Fruit fly (Drosophila melanogaster) whole organism, pupa: ENCODE results near the gene CG11581.

Source experiments
- CG10348 ChIP-seq: fragments of 200-800 bp; sonication (Bioruptor generic); IDR thresholded peaks from 2 replicates; pipeline ENCODE4 v1.3.6; 2022; ENCODE audit warnings: missing biosample characterization, missing genetic modification characterization
- CG12605 ChIP-seq: fragments of 200-800 bp; sonication (Bioruptor generic); IDR thresholded peaks from 2 replicates; pipeline ENCODE4 v1.3.6; 2022; ENCODE audit warnings: missing biosample characterization, missing genetic modification characterization
- CG13204 ChIP-seq: fragments of 200-800 bp; sonication (Bioruptor generic); optimal IDR thresholded peaks from 2 replicates; lab custom pipeline; 2018; ENCODE audit warnings: missing biosample characterization, mild to moderate bottlenecking, missing genetic modification characterization, moderate library complexity
- CG14655 ChIP-seq: fragments of 200-800 bp; sonication (Bioruptor generic); optimal IDR thresholded peaks from 3 replicates; lab custom pipeline; 2017; ENCODE audit warnings: mild to moderate bottlenecking, missing biosample characterization, missing genetic modification reagents, missing genetic modification characterization
- CG15710 ChIP-seq: fragments of 200-800 bp; sonication (Bioruptor generic); optimal IDR thresholded peaks from 2 replicates; lab custom pipeline; 2018; ENCODE audit warnings: missing biosample characterization, mild to moderate bottlenecking, missing genetic modification characterization, moderate library complexity
- CG17806 ChIP-seq: fragments of 200-800 bp; sonication (Bioruptor generic); optimal IDR thresholded peaks from 2 replicates; lab custom pipeline; 2018; ENCODE audit warnings: missing biosample characterization, mild to moderate bottlenecking, missing genetic modification characterization, moderate library complexity
- CG32121 ChIP-seq: fragments of 200-800 bp; sonication (Bioruptor generic); IDR thresholded peaks from 2 replicates; pipeline ENCODE4 v1.3.6; 2022; ENCODE audit warnings: missing biosample characterization, missing genetic modification characterization
- CG34367 ChIP-seq: fragments of 200-800 bp; sonication (Bioruptor generic); optimal IDR thresholded peaks from 2 replicates; lab custom pipeline; 2018; ENCODE audit warnings: missing biosample characterization, mild to moderate bottlenecking, missing genetic modification characterization
- CG4496 ChIP-seq: fragments of 200-800 bp; sonication (Bioruptor generic); IDR thresholded peaks from 3 replicates; pipeline ENCODE4 v1.3.6; 2022; ENCODE audit warnings: missing biosample characterization, missing genetic modification characterization
- CG8159 ChIP-seq: fragments of 200-800 bp; sonication (Bioruptor generic); optimal IDR thresholded peaks from 3 replicates; lab custom pipeline; 2018; ENCODE audit warnings: missing biosample characterization, mild to moderate bottlenecking, missing genetic modification characterization, moderate library complexity
- CG8301 ChIP-seq: fragments of 200-800 bp; sonication (Bioruptor generic); optimal IDR thresholded peaks from 2 replicates; lab custom pipeline; 2018; ENCODE audit warnings: missing biosample characterization, mild to moderate bottlenecking, missing genetic modification characterization
- CG9948 ChIP-seq: fragments of 200-800 bp; sonication (Bioruptor generic); optimal IDR thresholded peaks from 2 replicates; lab custom pipeline; 2018; ENCODE audit warnings: missing biosample characterization, mild to moderate bottlenecking, missing genetic modification characterization, moderate library complexity
- D1 ChIP-seq: fragments of 200-800 bp; sonication (Bioruptor generic); optimal IDR thresholded peaks from 2 replicates; lab custom pipeline; 2018; ENCODE audit warnings: missing biosample characterization, mild to moderate bottlenecking, missing genetic modification characterization, moderate library complexity
- EcR ChIP-seq: fragments of 200-800 bp; sonication (Bioruptor generic); optimal IDR thresholded peaks from 3 replicates; lab custom pipeline; 2019; ENCODE audit warnings: missing biosample characterization, missing genetic modification characterization, mild to moderate bottlenecking, moderate library complexity, missing genetic modification reagents
- Ets98B ChIP-seq: fragments of 200-800 bp; sonication (Bioruptor generic); IDR thresholded peaks from 2 replicates; pipeline ENCODE4 v1.3.6; 2022; ENCODE audit warnings: missing biosample characterization, missing genetic modification characterization
- Pif1A ChIP-seq: fragments of 200-800 bp; sonication (Bioruptor generic); optimal IDR thresholded peaks from 3 replicates; lab custom pipeline; 2016; ENCODE audit warnings: missing biosample characterization, missing genetic modification characterization
- Pif1B ChIP-seq: fragments of 200-800 bp; sonication (Bioruptor generic); optimal IDR thresholded peaks from 3 replicates; lab custom pipeline; 2016; ENCODE audit warnings: missing biosample characterization, missing genetic modification characterization
- Snoo ChIP-seq: fragments of 200-800 bp; sonication (Bioruptor generic); optimal IDR thresholded peaks from 3 replicates; lab custom pipeline; 2017; ENCODE audit warnings: missing biosample characterization, mild to moderate bottlenecking, missing genetic modification characterization, inconsistent platforms
- fd96Ca ChIP-seq: fragments of 200-800 bp; sonication (Bioruptor generic); IDR thresholded peaks from 3 replicates; pipeline ENCODE4 v1.3.6; 2022; ENCODE audit warnings: missing biosample characterization, missing genetic modification characterization
- gl ChIP-seq: fragments of 200-800 bp; sonication (Bioruptor generic); optimal IDR thresholded peaks from 2 replicates; lab custom pipeline; 2018; ENCODE audit warnings: missing biosample characterization, mild to moderate bottlenecking, missing genetic modification characterization
- rn ChIP-seq: fragments of 200-800 bp; sonication (Bioruptor generic); IDR thresholded peaks from 2 replicates; pipeline ENCODE4 v1.3.6; 2022; ENCODE audit warnings: missing biosample characterization, missing genetic modification characterization

The CG11581 gene

dm6 chrX:14176623-14177022 is at the start of gene CG11581:
Gene CG11581 (plus strand): TSS chrX:14176923.
- TF ChIP-seq CG34367 (tag; lab: Kevin White, UChicago): no peak
- no peak for TF ChIP-seq D1
- TF ChIP-seq CG12605 (GFP tag; lab: Robert Waterston, UW): no peak
- no peak for TF ChIP-seq Pif1A (GFP tag; lab: Kevin White, UChicago)
- TF ChIP-seq Pif1B: no peak
- TF ChIP-seq gl (tag; lab: Kevin White, UChicago): no peak
- no peak for TF ChIP-seq Ets98B (GFP tag; lab: Robert Waterston, UW)
- no peak for TF ChIP-seq CG17806
- TF ChIP-seq CG8159 (tag; lab: Kevin White, UChicago): no peak
- TF ChIP-seq CG13204 (GFP tag; lab: Kevin White, UChicago): no peak
- TF ChIP-seq Snoo (tag; lab: Kevin White, UChicago): no peak
- no peak for TF ChIP-seq CG10348
- TF ChIP-seq CG32121 (GFP tag; lab: Robert Waterston, UW): no peak
- TF ChIP-seq CG15710: no peak
- TF ChIP-seq CG4496 (GFP tag; lab: Robert Waterston, UW): no peak
- no peak for TF ChIP-seq EcR
- no peak for TF ChIP-seq rn (GFP tag; lab: Robert Waterston, UW)
- TF ChIP-seq CG8301 (tag; lab: Kevin White, UChicago): no peak
- no peak for TF ChIP-seq CG9948 (tag; lab: Kevin White, UChicago)

- TF ChIP-seq CG8301 (tag; lab: Kevin White, UChicago): peak; percentile 55
- peak; percentile 67 for TF ChIP-seq CG14655 (GFP tag; lab: Kevin White, UChicago)
- TF ChIP-seq CG12605 (GFP tag; lab: Robert Waterston, UW): no peak
- no peak for TF ChIP-seq D1
- peak; percentile 61 for TF ChIP-seq CG15710
- no peak for TF ChIP-seq gl (tag; lab: Kevin White, UChicago)
- TF ChIP-seq Pif1B: peak; percentile 41
- 0 out of 2 replicates have a peak, but pooled peaks have one; percentile 8 for TF ChIP-seq Ets98B (GFP tag; lab: Robert Waterston, UW)
- no peak for TF ChIP-seq EcR
- TF ChIP-seq CG10348: no peak
- TF ChIP-seq Pif1A (GFP tag; lab: Kevin White, UChicago): peak; percentile 51
- TF ChIP-seq fd96Ca (GFP tag; lab: Robert Waterston, UW): no peak
- peak; percentile 27 for TF ChIP-seq CG13204 (GFP tag; lab: Kevin White, UChicago)
- TF ChIP-seq Snoo (tag; lab: Kevin White, UChicago): no peak
- peak; percentile 65 for TF ChIP-seq CG17806
- no peak for TF ChIP-seq rn (GFP tag; lab: Robert Waterston, UW)
- peak; percentile 55 for TF ChIP-seq CG34367 (tag; lab: Kevin White, UChicago)
- TF ChIP-seq CG32121 (GFP tag; lab: Robert Waterston, UW): no peak
- TF ChIP-seq CG4496 (GFP tag; lab: Robert Waterston, UW): no peak
- TF ChIP-seq CG9948 (tag; lab: Kevin White, UChicago): peak; percentile 66
- peak; percentile 67 for TF ChIP-seq CG8159 (tag; lab: Kevin White, UChicago)
Observed at dm6 chrX:14133936-14134335, 42.8 kb upstream of the CG11581 start.

- peak; percentile 61 for TF ChIP-seq CG14655 (GFP tag; lab: Kevin White, UChicago)
- TF ChIP-seq CG8159 (tag; lab: Kevin White, UChicago): peak; percentile 18
- no peak for TF ChIP-seq CG10348
- TF ChIP-seq CG4496 (GFP tag; lab: Robert Waterston, UW): peak; percentile 53; the same call in 1 of the 3 replicates
- peak; percentile 29 for TF ChIP-seq CG17806
- TF ChIP-seq Snoo (tag; lab: Kevin White, UChicago): no peak
- no peak for TF ChIP-seq rn (GFP tag; lab: Robert Waterston, UW)
- no peak for TF ChIP-seq EcR
- peak; percentile 22; the same call in 1 of the 3 replicates for TF ChIP-seq fd96Ca (GFP tag; lab: Robert Waterston, UW)
- no peak for TF ChIP-seq Pif1A (GFP tag; lab: Kevin White, UChicago)
- no peak for TF ChIP-seq CG34367 (tag; lab: Kevin White, UChicago)
- no peak for TF ChIP-seq CG13204 (GFP tag; lab: Kevin White, UChicago)
- TF ChIP-seq CG8301 (tag; lab: Kevin White, UChicago): peak; percentile 41
- no peak for TF ChIP-seq CG15710
- no peak for TF ChIP-seq CG12605 (GFP tag; lab: Robert Waterston, UW)
- no peak for TF ChIP-seq D1
- TF ChIP-seq gl (tag; lab: Kevin White, UChicago): no peak
- TF ChIP-seq CG32121 (GFP tag; lab: Robert Waterston, UW): no peak
- TF ChIP-seq Ets98B (GFP tag; lab: Robert Waterston, UW): 0 out of 2 replicates have a peak, but pooled peaks have one; percentile 35
- TF ChIP-seq Pif1B: peak; percentile 7
- TF ChIP-seq CG9948 (tag; lab: Kevin White, UChicago): peak; percentile 31
Observed at dm6 chrX:14148171-14148570, 28.6 kb upstream of the CG11581 start.

- TF ChIP-seq Pif1B: no peak
- TF ChIP-seq CG14655 (GFP tag; lab: Kevin White, UChicago): peak; percentile 45
- TF ChIP-seq gl (tag; lab: Kevin White, UChicago): no peak
- TF ChIP-seq CG12605 (GFP tag; lab: Robert Waterston, UW): peak; percentile 52; the same call in 1 of the 2 replicates
- peak; percentile 20 for TF ChIP-seq CG9948 (tag; lab: Kevin White, UChicago)
- no peak for TF ChIP-seq rn (GFP tag; lab: Robert Waterston, UW)
- no peak for TF ChIP-seq CG10348
- TF ChIP-seq CG15710: peak; percentile 38
- peak; percentile 58; the same call in 1 of the 2 replicates for TF ChIP-seq CG32121 (GFP tag; lab: Robert Waterston, UW)
- peak; percentile 68 for TF ChIP-seq CG4496 (GFP tag; lab: Robert Waterston, UW)
- TF ChIP-seq CG8301 (tag; lab: Kevin White, UChicago): peak; percentile 35
- TF ChIP-seq fd96Ca (GFP tag; lab: Robert Waterston, UW): peak; percentile 85
- peak; percentile 51 for TF ChIP-seq CG17806
- no peak for TF ChIP-seq D1
- TF ChIP-seq Pif1A (GFP tag; lab: Kevin White, UChicago): peak; percentile 39
- TF ChIP-seq EcR: no peak
- peak; percentile 14 for TF ChIP-seq CG8159 (tag; lab: Kevin White, UChicago)
- no peak for TF ChIP-seq CG13204 (GFP tag; lab: Kevin White, UChicago)
- TF ChIP-seq CG34367 (tag; lab: Kevin White, UChicago): peak; percentile 6
- no peak for TF ChIP-seq Snoo (tag; lab: Kevin White, UChicago)
- peak; percentile 63 for TF ChIP-seq Ets98B (GFP tag; lab: Robert Waterston, UW)
Observed at dm6 chrX:14149312-14149711, 27.4 kb upstream of the CG11581 start.

dm6 chrX:14151906-14152305 is 24.8 kb upstream of the CG11581 start, which contains the start of gene CG12479:
Gene CG12479 (minus strand): TSS chrX:14152006.
- TF ChIP-seq CG4496 (GFP tag; lab: Robert Waterston, UW) (no peak), gl (tag; lab: Kevin White, UChicago) (no peak), CG8301 (tag; lab: Kevin White, UChicago) (no peak), CG9948 (tag; lab: Kevin White, UChicago) (no peak), Pif1B (no peak), CG13204 (GFP tag; lab: Kevin White, UChicago) (no peak), EcR (no peak)
- TF ChIP-seq, all 21 proteins: peak for 0
